Worm (Caenorhabditis elegans) whole organism, early embryonic: ENCODE results near the gene gcl-1.
"Not testable (repeated sequence)": the region's sequence is repeated elsewhere in the genome, so short reads cannot be mapped to it uniquely, and the experiment has no call there.

Experiments used
- B0310.2 ChIP-seq: sonication (generic microtip); optimal IDR thresholded peaks from 2 replicates; lab custom pipeline; 2016; ENCODE audit warnings: mild to moderate bottlenecking, missing genetic modification characterization, missing compliant biosample characterization
- F13C5.2 ChIP-seq: sonication (generic microtip); optimal IDR thresholded peaks from 2 replicates; lab custom pipeline; 2017; ENCODE audit warnings: mild to moderate bottlenecking, missing genetic modification characterization, inconsistent platforms, missing compliant biosample characterization
- aly-1 ChIP-seq: sonication (generic microtip); optimal IDR thresholded peaks from 2 replicates; lab custom pipeline; 2016; ENCODE audit warnings: missing genetic modification characterization, missing compliant biosample characterization
- ama-1 ChIP-seq: fragments of 150-350 bp; optimal IDR thresholded peaks from 2 replicates; lab custom pipeline; 2014
- ceh-13 ChIP-seq: fragments of 200-800 bp; sonication (Bioruptor generic); optimal IDR thresholded peaks from 2 replicates; lab custom pipeline; 2018; ENCODE audit warnings: mild to moderate bottlenecking, missing genetic modification characterization, missing compliant biosample characterization
- ceh-36 ChIP-seq: sonication (generic microtip); optimal IDR thresholded peaks from 2 replicates; lab custom pipeline; 2016; ENCODE audit warnings: missing genetic modification characterization, inconsistent platforms, missing compliant biosample characterization
- ets-7 ChIP-seq: sonication (generic microtip); optimal IDR thresholded peaks from 2 replicates; lab custom pipeline; 2016; ENCODE audit warnings: missing genotype, missing genetic modification characterization, missing compliant biosample characterization
- flt-1 ChIP-seq: fragments of 200-800 bp; sonication (Bioruptor generic); IDR thresholded peaks from 2 replicates; pipeline ENCODE4 v1.3.6; 2022; ENCODE audit warnings: missing genetic modification characterization, missing compliant biosample characterization
- hmbx-1 ChIP-seq: sonication (generic microtip); optimal IDR thresholded peaks from 2 replicates; lab custom pipeline; 2016; ENCODE audit warnings: mild to moderate bottlenecking, missing genetic modification characterization, missing compliant biosample characterization
- hmg-4 ChIP-seq: fragments of 200-800 bp; sonication (Bioruptor generic); optimal IDR thresholded peaks from 2 replicates; lab custom pipeline; 2018; ENCODE audit warnings: mild to moderate bottlenecking, missing genetic modification characterization, missing compliant biosample characterization
- hnd-1 ChIP-seq: sonication (generic microtip); optimal IDR thresholded peaks from 2 replicates; lab custom pipeline; 2016; ENCODE audit warnings: missing genetic modification characterization, missing compliant biosample characterization
- pes-1 ChIP-seq: fragments of 200-800 bp; sonication (Bioruptor generic); IDR thresholded peaks from 2 replicates; pipeline ENCODE4 v1.3.6; 2022; ENCODE audit warnings: missing genetic modification reagents, missing genetic modification characterization, missing compliant biosample characterization
- scrt-1 ChIP-seq: fragments of 200-800 bp; sonication (Bioruptor generic); IDR thresholded peaks from 2 replicates; pipeline ENCODE4 v1.3.6; 2022; ENCODE audit warnings: missing genetic modification characterization, missing compliant biosample characterization
- sea-1 ChIP-seq: fragments of 200-800 bp; sonication (Bioruptor generic); conservative IDR thresholded peaks from 2 replicates; pipeline ENCODE4 v1.3.6; 2022; ENCODE audit warnings: missing genetic modification characterization, missing compliant biosample characterization
- tbx-11 ChIP-seq: fragments of 200-800 bp; sonication (Bioruptor generic); IDR thresholded peaks from 2 replicates; pipeline ENCODE4 v1.3.6; 2022; ENCODE audit warnings: missing genetic modification characterization, missing compliant biosample characterization
- tbx-37 ChIP-seq: fragments of 200-800 bp; sonication (Bioruptor generic); conservative IDR thresholded peaks from 2 replicates; pipeline ENCODE4 v1.3.6; 2022; ENCODE audit warnings: missing genetic modification reagents, missing genetic modification characterization, missing compliant biosample characterization
- tra-4 ChIP-seq: sonication (generic microtip); optimal IDR thresholded peaks from 2 replicates; lab custom pipeline; 2017; ENCODE audit warnings: missing genetic modification characterization, missing compliant biosample characterization

The gcl-1 gene

ce11 chrIV:13445275-13445674 is 32.6 kb upstream of the gcl-1 start, which contains the start of gene mam-3:
Gene mam-3 (minus strand): TSS chrIV:13445375.
- no peak for TF ChIP-seq B0310.2 (tag; lab: Kevin White, UChicago)

- 0 out of 2 replicates have a peak, but pooled peaks have one; percentile 35 for TF ChIP-seq pes-1
These were observed 30.8 kb upstream of the gcl-1 start for ce11 chrIV:13443543-13443942.

- TF ChIP-seq ets-7 (tag; lab: Kevin White, UChicago); F13C5.2 (tag; lab: Kevin White, UChicago); aly-1: not testable (repeated sequence)
These were observed 21.2 kb upstream of the gcl-1 start, which contains the start of gene K09B11.5 for ce11 chrIV:13433904-13434303. Gene K09B11.5 (minus strand): TSS chrIV:13434004.

- TF ChIP-seq pes-1 (0 out of 2 replicates have a peak, but pooled peaks have one; percentile 10), tbx-37 (GFP tag; lab: Robert Waterston, UW) (0 out of 2 replicates have a peak, but pooled peaks have one; percentile 16)
These were observed 17.4 kb upstream of the gcl-1 start for ce11 chrIV:13430137-13430536.

ce11 chrIV:13429240-13429639 is 16.5 kb upstream of the gcl-1 start, which contains the start of gene K09B11.4:
Gene K09B11.4 (plus strand): TSS chrIV:13429540.
- TF ChIP-seq tbx-37 (GFP tag; lab: Robert Waterston, UW), result no peak
- no peak for TF ChIP-seq aly-1
- TF ChIP-seq ceh-36 (tag; lab: Kevin White, UChicago), result no peak
- no peak for TF ChIP-seq tbx-11
- no peak for TF ChIP-seq sea-1 (GFP tag; lab: Robert Waterston, UW)
- TF ChIP-seq ceh-13 (GFP tag; lab: Kevin White, UChicago), result no peak
- TF ChIP-seq ets-7 (tag; lab: Kevin White, UChicago), result no peak
- TF ChIP-seq tra-4 (tag; lab: Kevin White, UChicago), result no peak
- TF ChIP-seq pes-1, result no peak

- no peak for TF ChIP-seq B0310.2 (tag; lab: Kevin White, UChicago)
- TF ChIP-seq hmbx-1 (tag; lab: Kevin White, UChicago), result no peak
- no peak for TF ChIP-seq tbx-11
- TF ChIP-seq tbx-37 (GFP tag; lab: Robert Waterston, UW), result no peak
- no peak for TF ChIP-seq F13C5.2 (tag; lab: Kevin White, UChicago)
- no peak for TF ChIP-seq ceh-36 (tag; lab: Kevin White, UChicago)
- no peak for TF ChIP-seq flt-1 (GFP tag; lab: Robert Waterston, UW)
- TF ChIP-seq ets-7 (tag; lab: Kevin White, UChicago), result no peak
- no peak for TF ChIP-seq tra-4 (tag; lab: Kevin White, UChicago)
- TF ChIP-seq aly-1, result no peak
- TF ChIP-seq scrt-1 (GFP tag; lab: Robert Waterston, UW), result no peak
- TF ChIP-seq ceh-13 (GFP tag; lab: Kevin White, UChicago), result no peak
- TF ChIP-seq sea-1 (GFP tag; lab: Robert Waterston, UW), result no peak
- no peak for TF ChIP-seq hnd-1 (tag; lab: Kevin White, UChicago)
- TF ChIP-seq hmg-4, result no peak
- TF ChIP-seq pes-1, result no peak
- TF ChIP-seq ama-1 (lab: Kevin White, UChicago), result no peak
These were observed 9.5 kb upstream of the gcl-1 start, which contains the start of gene nol-9 for ce11 chrIV:13422200-13422599. Gene nol-9 (plus strand): TSS chrIV:13422500.

- TF ChIP-seq hmbx-1 (tag; lab: Kevin White, UChicago) (no peak), tra-4 (tag; lab: Kevin White, UChicago) (no peak), tbx-11 (no peak), scrt-1 (GFP tag; lab: Robert Waterston, UW) (no peak), ceh-13 (GFP tag; lab: Kevin White, UChicago) (no peak), sea-1 (GFP tag; lab: Robert Waterston, UW) (no peak), hnd-1 (tag; lab: Kevin White, UChicago) (no peak), ceh-36 (tag; lab: Kevin White, UChicago) (no peak)
These were observed 3.1 kb upstream of the gcl-1 start, which contains the start of the genes pik-1 and aptf-2 for ce11 chrIV:13415739-13416271. Gene pik-1 (plus strand): TSS chrIV:13416041. Gene aptf-2 (minus strand): TSS chrIV:13416051.

ce11 chrIV:13408018-13408417 is 4.7 kb downstream of the gcl-1 start, which contains the start of gene Y62E10A.19:
Gene Y62E10A.19 (minus strand): TSS chrIV:13408306.
- TF ChIP-seq ama-1 (lab: Kevin White, UChicago) (no peak), tra-4 (tag; lab: Kevin White, UChicago) (no peak), tbx-37 (GFP tag; lab: Robert Waterston, UW) (no peak), hmg-4 (no peak), flt-1 (GFP tag; lab: Robert Waterston, UW) (no peak), tbx-11 (no peak), hmbx-1 (tag; lab: Kevin White, UChicago) (no peak), F13C5.2 (tag; lab: Kevin White, UChicago) (no peak), ets-7 (tag; lab: Kevin White, UChicago) (no peak), hnd-1 (tag; lab: Kevin White, UChicago) (no peak)
